Worm (Caenorhabditis elegans) whole organism, young adult: Measurements from ENCODE around the gene W02F12.4.

ENCODE experiments used
- B0261.1 ChIP-seq: sonication (generic microtip); optimal IDR thresholded peaks from 2 replicates; lab custom pipeline; 2016; ENCODE audit warnings: mild to moderate bottlenecking, missing genetic modification characterization, moderate library complexity, missing compliant biosample characterization
- C06A6.2 ChIP-seq: fragments of 200-800 bp; sonication (Bioruptor generic); conservative IDR thresholded peaks from 2 replicates; pipeline ENCODE4 v1.3.6; 2022; ENCODE audit warnings: missing genetic modification characterization, missing compliant biosample characterization
- F57C9.4 ChIP-seq: sonication (generic microtip); optimal IDR thresholded peaks from 2 replicates; lab custom pipeline; 2017; ENCODE audit warnings: mild to moderate bottlenecking, missing genetic modification characterization, missing compliant biosample characterization
- K11D2.4 ChIP-seq: fragments of 200-800 bp; sonication (Bioruptor generic); IDR thresholded peaks from 2 replicates; pipeline ENCODE4 v1.3.6; 2022; ENCODE audit warnings: missing genetic modification reagents, missing genetic modification characterization, missing compliant biosample characterization
- Y79H2A.3 ChIP-seq: fragments of 200-800 bp; sonication (Bioruptor generic); conservative IDR thresholded peaks from 2 replicates; pipeline ENCODE4 v1.3.6; 2022; ENCODE audit warnings: missing genetic modification reagents, missing genetic modification characterization, missing compliant biosample characterization
- aptf-3 ChIP-seq: fragments of 200-800 bp; sonication (Bioruptor generic); IDR thresholded peaks from 2 replicates; pipeline ENCODE4 v1.3.6; 2022; ENCODE audit warnings: missing genetic modification characterization, missing compliant biosample characterization
- atf-7 ChIP-seq: sonication (generic microtip); optimal IDR thresholded peaks from 2 replicates; lab custom pipeline; 2017; ENCODE audit warnings: mild to moderate bottlenecking, missing genetic modification characterization, missing compliant biosample characterization
- attf-3 ChIP-seq: fragments of 200-800 bp; sonication (Bioruptor generic); conservative IDR thresholded peaks from 2 replicates; pipeline ENCODE4 v1.3.6; 2022; ENCODE audit warnings: missing genetic modification reagents, missing genetic modification characterization, missing compliant biosample characterization
- attf-6 ChIP-seq: fragments of 200-800 bp; sonication (Bioruptor generic); IDR thresholded peaks from 2 replicates; pipeline ENCODE4 v1.3.6; 2022; ENCODE audit warnings: missing genetic modification reagents, missing genetic modification characterization, missing compliant biosample characterization
- cebp-1 ChIP-seq, 2 experiments: fragments of 200-800 bp in 1 of 2; sonication (Bioruptor generic) in 1 of 2; sonication (generic microtip) in 1 of 2; IDR thresholded peaks in 1 of 2; optimal IDR thresholded peaks in 1 of 2; 2 replicates each; pipeline versions ENCODE4 v1.3.6 to Lab custom; 2017 to 2022; ENCODE audit warnings: missing compliant biosample characterization in 2 of 2, missing genetic modification characterization in 2 of 2, mild to moderate bottlenecking in 1 of 2, missing genetic modification reagents in 1 of 2, moderate library complexity in 1 of 2
- cebp-2 ChIP-seq: fragments of 200-800 bp; sonication (Bioruptor generic); IDR thresholded peaks from 2 replicates; pipeline ENCODE4 v1.3.6; 2022; ENCODE audit warnings: missing genetic modification characterization, missing compliant biosample characterization
- ceh-58 ChIP-seq: fragments of 200-800 bp; sonication (Bioruptor generic); IDR thresholded peaks from 2 replicates; pipeline ENCODE4 v1.3.6; 2022; ENCODE audit warnings: missing genetic modification characterization, missing compliant biosample characterization
- dpff-1 ChIP-seq: sonication (generic microtip); optimal IDR thresholded peaks from 2 replicates; lab custom pipeline; 2017; ENCODE audit warnings: mild to moderate bottlenecking, missing genetic modification characterization, missing compliant biosample characterization
- egl-18 ChIP-seq: fragments of 200-800 bp; sonication (Bioruptor generic); IDR thresholded peaks from 2 replicates; pipeline ENCODE4 v1.3.6; 2022; ENCODE audit warnings: missing genetic modification reagents, missing genetic modification characterization, missing compliant biosample characterization
- egrh-3 ChIP-seq: fragments of 200-800 bp; sonication (Bioruptor generic); IDR thresholded peaks from 2 replicates; pipeline ENCODE4 v1.3.6; 2022; ENCODE audit warnings: missing genetic modification reagents, missing genetic modification characterization, missing compliant biosample characterization
- fkh-3 ChIP-seq: sonication (generic microtip); optimal IDR thresholded peaks from 2 replicates; lab custom pipeline; 2016; ENCODE audit warnings: mild to moderate bottlenecking, missing genetic modification characterization, missing compliant biosample characterization
- gei-17 ChIP-seq: fragments of 200-800 bp; sonication (Bioruptor generic); optimal IDR thresholded peaks from 2 replicates; lab custom pipeline; 2018; ENCODE audit warnings: mild to moderate bottlenecking, missing genetic modification characterization, missing compliant biosample characterization
- him-1 ChIP-seq: sonication (generic microtip); optimal IDR thresholded peaks from 2 replicates; lab custom pipeline; 2016; ENCODE audit warnings: missing genotype, missing genetic modification reagents, missing genetic modification characterization, missing compliant biosample characterization
- hsf-1 ChIP-seq: fragments of 200-800 bp; sonication (Bioruptor generic); IDR thresholded peaks from 2 replicates; pipeline ENCODE4 v1.3.6; 2022; ENCODE audit warnings: missing genetic modification reagents, missing genetic modification characterization, missing compliant biosample characterization
- let-526 ChIP-seq: fragments of 200-800 bp; sonication (Bioruptor generic); IDR thresholded peaks from 2 replicates; pipeline ENCODE4 v1.3.6; 2022; ENCODE audit warnings: missing genetic modification reagents, missing genetic modification characterization, missing compliant biosample characterization
- let-607 ChIP-seq, 2 experiments: fragments of 200-800 bp in 1 of 2; sonication (Bioruptor generic) in 1 of 2; sonication (generic microtip) in 1 of 2; optimal IDR thresholded peaks; 2 replicates each; lab custom pipeline; 2016 to 2018; ENCODE audit warnings: mild to moderate bottlenecking in 2 of 2, missing compliant biosample characterization in 2 of 2, missing genetic modification characterization in 2 of 2, moderate library complexity in 2 of 2, missing genotype in 1 of 2
- lin-54 ChIP-seq: fragments of 200-800 bp; sonication (Bioruptor generic); optimal IDR thresholded peaks from 2 replicates; lab custom pipeline; 2018; ENCODE audit warnings: mild to moderate bottlenecking, missing genetic modification characterization, missing compliant biosample characterization
- madf-8 ChIP-seq: fragments of 200-800 bp; sonication (Bioruptor generic); conservative IDR thresholded peaks from 2 replicates; pipeline ENCODE4 v1.3.6; 2022; ENCODE audit warnings: missing genetic modification reagents, missing genetic modification characterization, missing compliant biosample characterization
- mcd-1 ChIP-seq: fragments of 200-800 bp; sonication (Bioruptor generic); IDR thresholded peaks from 2 replicates; pipeline ENCODE4 v1.3.6; 2022; ENCODE audit warnings: missing genetic modification reagents, missing genetic modification characterization, missing compliant biosample characterization
- mes-4 ChIP-seq: sonication (generic microtip); optimal IDR thresholded peaks from 2 replicates; lab custom pipeline; 2016; ENCODE audit warnings: missing genotype, missing genetic modification characterization, missing compliant biosample characterization
- nfya-1 ChIP-seq: sonication (generic microtip); optimal IDR thresholded peaks from 2 replicates; lab custom pipeline; 2017; ENCODE audit warnings: antibody characterized with exemption, missing compliant biosample characterization, missing genetic modification characterization, borderline replicate concordance; ENCODE audit not compliant: insufficient read depth
- nfya-2 ChIP-seq: fragments of 200-800 bp; sonication (Bioruptor generic); IDR thresholded peaks from 2 replicates; pipeline ENCODE4 v1.3.6; 2022; ENCODE audit warnings: missing genetic modification reagents, missing genetic modification characterization, missing compliant biosample characterization
- nhr-90 ChIP-seq: sonication (generic microtip); optimal IDR thresholded peaks from 2 replicates; lab custom pipeline; 2016; ENCODE audit warnings: missing genotype, mild to moderate bottlenecking, missing genetic modification characterization, missing compliant biosample characterization
- rcor-1 ChIP-seq: fragments of 200-800 bp; sonication (Bioruptor generic); IDR thresholded peaks from 2 replicates; pipeline ENCODE4 v1.3.6; 2022; ENCODE audit warnings: missing genetic modification reagents, missing genetic modification characterization, missing compliant biosample characterization
- rec-8 ChIP-seq, 2 experiments: sonication (generic microtip); optimal IDR thresholded peaks; 2 replicates each; lab custom pipeline; 2016; ENCODE audit warnings: mild to moderate bottlenecking in 2 of 2, missing genetic modification characterization in 2 of 2, missing genetic modification reagents in 2 of 2, missing genotype in 2 of 2, missing biosample characterization in 1 of 2, missing compliant biosample characterization in 1 of 2, moderate library complexity in 1 of 2
- repo-1 ChIP-seq: sonication (generic microtip); optimal IDR thresholded peaks from 2 replicates; lab custom pipeline; 2017; ENCODE audit warnings: mild to moderate bottlenecking, missing genetic modification characterization, missing compliant biosample characterization
- rpc-1 ChIP-seq, 2 experiments: fragments of 150-350 bp in 1 of 2; sonication (generic microtip) in 1 of 2; optimal IDR thresholded peaks; 2 replicates each; lab custom pipeline; 2014 to 2018; ENCODE audit warnings: missing biosample characterization in 1 of 2, missing genetic modification characterization in 1 of 2, missing genetic modification reagents in 1 of 2, missing genotype in 1 of 2
- sdz-38 ChIP-seq: sonication (generic microtip); optimal IDR thresholded peaks from 2 replicates; lab custom pipeline; 2016; ENCODE audit warnings: missing genotype, missing genetic modification characterization, missing compliant biosample characterization
- snpc-1.3 ChIP-seq: sonication (generic microtip); optimal IDR thresholded peaks from 2 replicates; lab custom pipeline; 2017; ENCODE audit warnings: missing genetic modification characterization, mild to moderate bottlenecking, missing compliant biosample characterization, antibody characterized with exemption, moderate library complexity, missing genotype, missing genetic modification reagents; ENCODE audit not compliant: insufficient read depth
- snpc-3.4 ChIP-seq: sonication (generic microtip); optimal IDR thresholded peaks from 2 replicates; lab custom pipeline; 2017; ENCODE audit warnings: missing genetic modification characterization, mild to moderate bottlenecking, missing compliant biosample characterization, antibody characterized with exemption, moderate library complexity, missing genotype, missing genetic modification reagents
- snpc-4 ChIP-seq, 5 experiments: fragments of 150-350 bp in 1 of 5; sonication (generic microtip) in 4 of 5; optimal IDR thresholded peaks; 2 replicates each; lab custom pipeline; 2014 to 2018; ENCODE audit warnings: missing genetic modification characterization in 5 of 5, missing biosample characterization in 3 of 5, antibody characterized with exemption in 2 of 5, mild to moderate bottlenecking in 2 of 5, missing compliant biosample characterization in 2 of 5, missing genotype in 2 of 5, moderate library complexity in 2 of 5, missing genetic modification reagents in 1 of 5
- tbx-9 ChIP-seq: sonication (generic microtip); optimal IDR thresholded peaks from 2 replicates; lab custom pipeline; 2016; ENCODE audit warnings: borderline replicate concordance, missing genetic modification characterization, inconsistent platforms, missing compliant biosample characterization
- unc-62 ChIP-seq: fragments of 150-350 bp; optimal IDR thresholded peaks from 2 replicates; lab custom pipeline; 2014; ENCODE audit warnings: missing biosample characterization, missing genetic modification reagents, missing genetic modification characterization
- zim-3 ChIP-seq: sonication (generic microtip); optimal IDR thresholded peaks from 2 replicates; lab custom pipeline; 2017; ENCODE audit warnings: mild to moderate bottlenecking, missing genetic modification characterization, moderate library complexity, missing compliant biosample characterization

W02F12.4 gene

DNA sequence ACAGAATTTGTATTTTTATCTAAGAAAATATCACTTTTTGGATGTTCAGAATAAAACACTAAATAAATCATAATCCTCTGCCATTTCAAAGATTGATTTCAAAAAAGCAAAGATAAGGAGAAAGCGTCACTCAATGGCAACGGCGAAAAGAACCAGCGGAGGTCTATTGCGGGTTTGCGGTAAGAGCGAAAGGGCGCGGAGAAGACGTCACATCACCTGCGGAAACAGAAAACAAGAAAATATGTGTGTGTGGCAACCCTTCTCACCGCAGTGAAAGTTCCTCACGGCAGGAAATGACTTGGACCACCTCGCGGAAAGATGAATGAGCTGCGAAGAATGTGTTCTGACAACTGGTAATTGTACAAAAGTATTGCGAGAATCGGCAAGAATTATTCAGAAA is 6.9 kb downstream of the W02F12.4 start:
- TF ChIP-seq attf-3 (GFP tag; lab: Robert Waterston, UW) (no peak), madf-8 (GFP tag; lab: Robert Waterston, UW) (no peak), snpc-4 (GFP tag; optimal IDR thresholded peaks at IDR 0.05; lab: Kevin White, UChicago) (no peak), snpc-4 (tag; optimal IDR thresholded peaks at IDR 0.05; lab: Kevin White, UChicago) (no peak)

ce11 chrV:6699021-6699420 is 7.7 kb downstream of the W02F12.4 start:
- TF ChIP-seq nfya-2 (no peak), rpc-1 (optimal IDR thresholded peaks at IDR 0.05; lab: Kevin White, UChicago) (no peak), rpc-1 (tag; optimal IDR thresholded peaks at IDR 0.05; lab: Kevin White, UChicago) (no peak), rcor-1 (no peak), tbx-9 (tag; lab: Kevin White, UChicago) (no peak), sdz-38 (tag; lab: Kevin White, UChicago) (no peak), nhr-90 (tag; lab: Kevin White, UChicago) (no peak), ceh-58 (GFP tag; lab: Robert Waterston, UW) (no peak), attf-6 (no peak)

DNA sequence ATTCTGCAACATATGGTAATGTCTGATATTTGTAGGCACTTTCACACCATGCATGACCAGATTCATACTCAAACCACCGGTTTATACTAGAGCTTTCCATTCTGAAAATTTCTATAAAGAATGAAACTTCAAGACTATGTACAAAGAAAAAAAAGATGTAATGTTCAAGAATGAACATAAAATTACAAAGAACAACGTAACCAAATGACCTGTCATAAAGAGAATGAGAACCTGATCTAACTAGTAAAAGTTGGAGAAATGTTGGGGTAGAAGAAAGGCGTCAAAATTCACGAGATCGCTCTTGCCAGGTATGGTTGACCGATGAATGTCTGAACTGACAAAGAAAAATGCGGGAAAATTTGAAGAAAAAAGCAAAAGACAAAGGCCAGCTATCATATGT is 9.2 kb downstream of the W02F12.4 start, which contains the start of gene W02F12.2:
TSS of gene W02F12.2 (minus strand) at position 101 of the 400 bp plus-strand sequence.
- TF ChIP-seq lin-54 (GFP tag; lab: Kevin White, UChicago) (no peak), rcor-1 (no peak), him-1 (tag; lab: Kevin White, UChicago) (no peak), Y79H2A.3 (no peak), cebp-2 (GFP tag; lab: Robert Waterston, UW) (no peak), unc-62 (GFP tag; lab: Kevin White, UChicago) (no peak), B0261.1 (tag; lab: Kevin White, UChicago) (no peak), fkh-3 (tag; lab: Kevin White, UChicago) (no peak), egl-18 (no peak), repo-1 (tag; lab: Kevin White, UChicago) (no peak), egrh-3 (GFP tag; lab: Robert Waterston, UW) (no peak), C06A6.2 (GFP tag; lab: Robert Waterston, UW) (no peak), let-526 (GFP tag; lab: Robert Waterston, UW) (no peak), rpc-1 (optimal IDR thresholded peaks at IDR 0.05; lab: Kevin White, UChicago) (no peak), rpc-1 (tag; optimal IDR thresholded peaks at IDR 0.05; lab: Kevin White, UChicago) (no peak), attf-6 (no peak), nfya-2 (no peak), rec-8 (tag; optimal IDR thresholded peaks at IDR 0.05; lab: Kevin White, UChicago) (no peak)
- TF ChIP-seq, all 124 proteins: peak for 0

DNA sequence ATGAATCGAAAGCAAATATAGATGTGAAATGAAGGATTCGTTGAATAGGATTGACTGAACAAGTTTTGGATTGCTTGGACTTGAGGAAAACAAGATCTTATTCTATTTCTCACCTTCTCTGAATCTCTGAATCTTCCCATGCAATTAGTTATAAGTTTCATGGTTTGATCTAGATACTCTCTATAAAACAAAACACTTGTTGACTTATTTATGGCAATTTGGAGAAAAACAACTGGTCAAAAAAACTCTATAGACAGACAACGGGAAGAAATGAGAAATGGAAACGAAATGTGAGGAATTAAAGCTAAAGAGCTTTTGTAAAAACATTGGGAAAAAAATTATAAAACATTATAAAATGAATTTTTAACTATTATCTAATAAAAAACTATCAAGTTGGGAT is 12.1 kb downstream of the W02F12.4 start, which contains the start of gene W02F12.8:
TSS of gene W02F12.8 (minus strand) at position 101 of the 400 bp plus-strand sequence.
- no peak for TF ChIP-seq gei-17 (GFP tag; lab: Kevin White, UChicago)
- no peak for TF ChIP-seq cebp-1 (GFP tag; IDR thresholded peaks at IDR 0.05; lab: Robert Waterston, UW)
- no peak for TF ChIP-seq cebp-1 (tag; optimal IDR thresholded peaks at IDR 0.05; lab: Kevin White, UChicago)
- no peak for TF ChIP-seq snpc-3.4 (tag; lab: Kevin White, UChicago)
- TF ChIP-seq zim-3, result no peak
- TF ChIP-seq hsf-1 (GFP tag; lab: Robert Waterston, UW), result no peak
- TF ChIP-seq let-607 (tag; optimal IDR thresholded peaks at IDR 0.05; lab: Kevin White, UChicago), result no peak
- no peak for TF ChIP-seq him-1 (tag; lab: Kevin White, UChicago)
- TF ChIP-seq atf-7 (tag; lab: Kevin White, UChicago), result no peak
- TF ChIP-seq nfya-1 (tag; lab: Kevin White, UChicago), result no peak
- no peak for TF ChIP-seq aptf-3
- no peak for TF ChIP-seq K11D2.4 (GFP tag; lab: Robert Waterston, UW)
- TF ChIP-seq F57C9.4 (tag; lab: Kevin White, UChicago), result no peak
- no peak for TF ChIP-seq mes-4 (tag; lab: Kevin White, UChicago)
- no peak for TF ChIP-seq dpff-1
- TF ChIP-seq snpc-1.3 (tag; lab: Kevin White, UChicago), result no peak
- no peak for TF ChIP-seq nfya-2
- no peak for TF ChIP-seq mcd-1 (GFP tag; lab: Robert Waterston, UW)
